Worm (Caenorhabditis elegans) whole organism, mixed stage, embryonic: ENCODE data around the gene npr-16.

Source experiments
- lin-13 ChIP-seq: fragments of 150-350 bp; optimal IDR thresholded peaks from 2 replicates; lab custom pipeline; 2014; ENCODE audit warnings: missing biosample characterization, missing genetic modification characterization
- lsy-2 ChIP-seq: fragments of 150-350 bp; optimal IDR thresholded peaks from 2 replicates; lab custom pipeline; 2014; ENCODE audit warnings: missing biosample characterization, missing genetic modification characterization
- nhr-12 ChIP-seq: fragments of 150-350 bp; optimal IDR thresholded peaks from 2 replicates; lab custom pipeline; 2014; ENCODE audit warnings: missing biosample characterization, missing genetic modification characterization
- nhr-28 ChIP-seq: fragments of 150-350 bp; optimal IDR thresholded peaks from 2 replicates; lab custom pipeline; 2014; ENCODE audit warnings: missing biosample characterization, missing genetic modification characterization

DNA sequence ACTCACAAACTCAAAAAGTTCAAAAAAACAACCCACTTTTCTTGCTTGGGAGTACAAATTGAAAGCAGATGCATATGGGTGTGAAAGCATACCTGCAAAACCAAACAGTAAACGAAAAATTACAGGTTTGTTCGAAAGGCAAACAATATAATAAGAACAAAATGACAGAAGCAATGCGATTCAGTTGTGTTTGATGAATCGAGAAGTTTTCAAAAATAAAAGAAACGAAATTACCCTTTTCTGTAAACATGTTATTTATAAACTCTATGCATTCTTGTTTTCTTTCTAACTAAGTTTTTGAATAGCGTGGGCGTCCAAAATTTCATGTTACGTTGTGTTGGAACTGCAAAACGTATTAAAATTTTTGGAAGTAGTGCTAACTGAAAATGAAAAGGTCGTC is 9.7 kb upstream of the npr-16 start, which contains the start of gene sox-4:
- no peak for TF ChIP-seq lin-13 (tag; lab: Kevin White, UChicago)
- no peak for TF ChIP-seq lsy-2
- no peak for TF ChIP-seq nhr-28 (tag; lab: Kevin White, UChicago)
- no peak for TF ChIP-seq nhr-12 (tag; lab: Kevin White, UChicago)
